Worm (Caenorhabditis elegans) whole organism, L4/young adult: ENCODE measurements around the gene gpa-11.

ENCODE experiments used
- W03F9.2 ChIP-seq: fragments of 150-350 bp; optimal IDR thresholded peaks from 2 replicates; lab custom pipeline; 2014; ENCODE audit warnings: missing biosample characterization, missing genetic modification characterization
- dao-5 ChIP-seq: sonication (generic microtip); optimal IDR thresholded peaks from 2 replicates; lab custom pipeline; 2016; ENCODE audit warnings: missing genotype, missing genetic modification characterization, moderate library complexity, missing compliant biosample characterization
- him-1 ChIP-seq: sonication (generic microtip); optimal IDR thresholded peaks from 2 replicates; lab custom pipeline; 2016; ENCODE audit warnings: missing genotype, missing genetic modification reagents, missing genetic modification characterization, missing compliant biosample characterization

Gene gpa-11

ce11 chrII:4246897-4247296 is at the start of gene gpa-11:
gpa-11 (plus strand) TSS chrII:4247197.
- TF ChIP-seq dao-5 (no peak), W03F9.2 (tag; lab: Kevin White, UChicago) (no peak), him-1 (tag; lab: Kevin White, UChicago) (no peak)

DNA sequence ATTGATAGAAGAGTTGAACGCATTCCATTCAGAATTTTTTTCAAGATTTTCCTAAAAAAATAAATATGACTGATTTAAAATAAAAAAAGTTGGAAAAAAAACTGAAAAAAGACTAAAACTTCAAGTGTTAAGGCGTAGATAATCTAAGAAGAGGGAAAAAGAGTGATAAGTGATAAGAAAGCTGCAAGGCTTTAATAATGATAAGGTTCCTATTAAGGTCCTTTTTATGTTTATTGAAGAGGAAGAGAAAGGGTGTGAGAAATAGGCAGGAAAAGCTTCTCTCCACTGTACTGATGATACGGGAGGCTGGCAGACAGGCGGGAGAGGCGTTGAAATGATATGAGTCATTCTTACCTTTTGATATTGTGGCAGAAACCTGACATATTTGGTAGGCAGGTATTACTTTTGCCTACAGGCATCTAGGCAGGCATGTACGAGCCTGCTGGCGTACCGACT is 43.2 kb upstream of the gpa-11 start, which contains the start of gene mth-1:
Gene mth-1 (minus strand): TSS at position 51 of the 456 bp plus-strand sequence.
- TF ChIP-seq dao-5 = no peak
- no peak for TF ChIP-seq W03F9.2 (tag; lab: Kevin White, UChicago)
- no peak for TF ChIP-seq him-1 (tag; lab: Kevin White, UChicago)

- TF ChIP-seq dao-5 (no peak), W03F9.2 (tag; lab: Kevin White, UChicago) (no peak), him-1 (tag; lab: Kevin White, UChicago) (no peak)
These were observed 37.8 kb upstream of the gpa-11 start, which contains the start of gene F31D5.6 for ce11 chrII:4209071-4209747. F31D5.6 (plus strand) TSS chrII:4209697.

DNA sequence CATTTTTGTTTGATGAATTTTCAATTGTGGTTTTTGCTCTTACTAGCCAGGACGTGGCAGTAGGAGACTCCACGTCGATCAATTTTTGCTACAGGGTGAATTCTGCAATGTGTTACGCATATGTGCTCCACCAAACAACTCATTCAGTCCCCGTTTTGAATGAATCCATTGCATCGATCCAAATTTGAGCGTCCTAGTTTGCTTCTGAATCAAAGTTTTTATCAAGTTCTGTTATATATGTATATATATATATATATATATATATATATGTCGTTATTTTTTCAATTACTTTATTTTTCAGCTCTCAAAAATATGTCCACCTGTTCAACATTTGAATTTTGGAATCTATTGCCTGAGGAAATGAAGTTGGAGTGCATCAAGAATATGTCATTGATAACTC is 35.9 kb upstream of the gpa-11 start, which contains the start of gene F31D5.7:
Gene F31D5.7 (plus strand): TSS at position 301 of the 400 bp plus-strand sequence.
- TF ChIP-seq dao-5 (no peak), him-1 (tag; lab: Kevin White, UChicago) (no peak), W03F9.2 (tag; lab: Kevin White, UChicago) (no peak)

- TF ChIP-seq W03F9.2 (tag; lab: Kevin White, UChicago) = no peak
- TF ChIP-seq dao-5 = no peak
- no peak for TF ChIP-seq him-1 (tag; lab: Kevin White, UChicago)
These were observed 31.7 kb upstream of the gpa-11 start, which contains the start of gene F31D5.2 for ce11 chrII:4215318-4215717. F31D5.2 (plus strand) TSS chrII:4215618.

DNA sequence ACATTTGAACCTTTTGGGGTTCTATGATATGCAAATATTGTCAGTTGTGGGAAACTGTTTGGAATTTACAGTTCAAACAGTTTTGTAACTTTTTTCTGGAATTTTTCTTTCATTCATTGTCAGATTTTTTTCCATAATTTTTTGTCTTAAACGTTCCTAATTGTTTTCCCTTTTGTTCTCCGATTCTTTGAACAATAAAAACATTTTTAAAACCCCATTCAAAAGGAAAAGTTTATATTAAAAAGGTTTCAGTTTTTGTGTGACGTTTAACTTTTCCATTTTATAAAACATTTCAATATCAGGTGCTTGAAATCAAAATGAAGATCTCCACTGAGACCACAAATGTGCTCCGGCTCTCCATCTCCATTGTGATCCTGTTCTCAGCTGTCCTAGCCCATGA is 27.9 kb upstream of the gpa-11 start, which contains the start of gene F31D5.1:
Gene F31D5.1 (plus strand): TSS at position 301 of the 400 bp plus-strand sequence.
- TF ChIP-seq dao-5 (no peak), W03F9.2 (tag; lab: Kevin White, UChicago) (no peak), him-1 (tag; lab: Kevin White, UChicago) (no peak)

ce11 chrII:4222469-4222868 is 24.5 kb upstream of the gpa-11 start:
- no peak for TF ChIP-seq dao-5
- TF ChIP-seq W03F9.2 (tag; lab: Kevin White, UChicago) = no peak
- TF ChIP-seq him-1 (tag; lab: Kevin White, UChicago) = no peak

DNA sequence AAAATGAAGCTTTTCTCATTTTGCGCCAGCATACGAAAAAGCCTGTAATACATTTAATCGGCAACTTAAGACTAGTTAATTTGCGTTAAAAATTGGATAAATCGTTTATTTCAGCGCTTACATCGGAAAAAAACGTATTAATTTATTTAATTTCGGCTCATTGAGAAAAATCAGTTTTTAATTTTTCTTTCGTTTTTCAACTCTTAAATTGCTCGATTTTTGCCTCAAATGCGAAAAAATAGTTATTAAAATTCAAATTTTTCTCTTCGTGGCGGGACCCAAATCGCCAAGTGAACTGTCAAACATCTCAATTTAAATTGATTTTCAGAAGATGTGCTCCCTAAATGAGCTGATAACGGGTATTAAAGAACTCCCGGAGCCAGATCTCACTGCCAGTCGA is 24.0 kb upstream of the gpa-11 start, which contains the start of gene C16A11.5:
Gene C16A11.5 (plus strand): TSS at position 323 of the 400 bp plus-strand sequence.
- TF ChIP-seq W03F9.2 (tag; lab: Kevin White, UChicago) (no peak), him-1 (tag; lab: Kevin White, UChicago) (no peak), dao-5 (no peak)

DNA sequence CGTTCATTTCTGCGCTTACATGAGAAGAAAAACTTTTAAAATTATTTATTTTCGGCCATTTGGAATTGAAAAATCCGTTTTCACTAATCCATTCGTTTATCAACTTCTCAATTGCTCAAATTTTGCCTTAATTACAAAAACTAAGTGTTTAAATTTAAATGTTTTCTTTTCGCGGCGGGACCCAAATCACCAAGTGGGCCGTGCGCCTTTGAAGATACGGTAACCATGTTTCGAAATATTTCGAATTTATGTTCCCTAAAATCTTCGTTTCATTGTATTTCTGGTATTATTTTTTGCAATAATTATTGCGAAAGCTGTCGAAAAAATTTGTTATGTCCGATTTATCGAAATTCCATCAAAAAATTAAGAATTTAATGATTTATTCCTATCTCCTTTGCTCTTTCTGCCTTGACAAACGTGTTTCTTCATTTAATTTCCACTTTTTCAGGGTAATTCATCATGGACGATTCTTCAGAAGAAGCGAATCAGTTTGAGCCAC is 20.4 kb upstream of the gpa-11 start, which contains the start of gene C16A11.4:
Gene C16A11.4 (plus strand): TSS at position 449 of the 499 bp plus-strand sequence.
- no peak for TF ChIP-seq him-1 (tag; lab: Kevin White, UChicago)

DNA sequence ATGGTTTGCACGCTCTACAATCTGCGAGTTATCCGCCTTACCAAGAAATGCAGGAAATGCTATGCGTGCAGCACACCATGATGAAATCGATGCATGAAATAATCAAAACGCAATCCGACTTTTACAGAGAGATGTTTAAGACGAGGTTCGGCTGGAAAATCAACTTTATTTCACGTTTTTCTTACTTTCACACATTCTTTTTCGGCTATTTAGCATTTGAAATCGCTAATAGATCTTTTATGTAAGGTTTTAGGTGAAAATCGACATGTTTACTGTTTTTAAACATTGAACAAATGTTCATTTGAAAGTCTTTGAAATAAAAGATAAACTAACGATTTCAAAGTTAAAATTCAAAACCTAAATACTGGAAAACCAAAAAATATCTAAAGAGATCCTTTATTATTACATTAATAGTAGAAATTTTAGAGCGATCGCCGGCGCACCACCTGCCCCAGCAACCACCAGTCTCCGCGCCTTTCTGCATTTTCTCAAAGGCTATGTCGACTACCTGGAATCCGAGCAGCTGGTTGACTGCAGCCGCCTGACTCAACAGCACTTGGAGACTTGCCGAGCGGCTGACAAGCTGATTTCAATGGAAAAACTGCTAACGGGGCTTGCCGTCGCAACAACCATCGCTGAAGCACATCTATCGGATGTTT is 18.8 kb upstream of the gpa-11 start:
- TF ChIP-seq dao-5 (no peak), him-1 (tag; lab: Kevin White, UChicago) (no peak), W03F9.2 (tag; lab: Kevin White, UChicago) (no peak)

ce11 chrII:4229106-4229708 is 17.8 kb upstream of the gpa-11 start, which contains the start of gene C16A11.3:
C16A11.3 (plus strand) TSS chrII:4229545.
- TF ChIP-seq him-1 (tag; lab: Kevin White, UChicago) (no peak), W03F9.2 (tag; lab: Kevin White, UChicago) (no peak), dao-5 (no peak)

ce11 chrII:4230816-4231435 is 16.1 kb upstream of the gpa-11 start, which contains the start of gene C16A11.10:
C16A11.10 (plus strand) TSS chrII:4231385.
- TF ChIP-seq W03F9.2 (tag; lab: Kevin White, UChicago) (no peak), him-1 (tag; lab: Kevin White, UChicago) (no peak), dao-5 (no peak)

- no peak for TF ChIP-seq dao-5
- TF ChIP-seq W03F9.2 (tag; lab: Kevin White, UChicago) = no peak
- no peak for TF ChIP-seq him-1 (tag; lab: Kevin White, UChicago)
These were observed 11.0 kb upstream of the gpa-11 start, which contains the start of gene fbxc-43 for ce11 chrII:4235959-4236358. fbxc-43 (minus strand) TSS chrII:4235996.
